Worm (Caenorhabditis elegans) whole organism, young adult: ENCODE results near the gene Y41D4B.17.
A peak's percentile ranks its signal among the peaks of the same experiment; 100 is the strongest.

ENCODE experiments used
- B0035.1 ChIP-seq: sonication (generic microtip); optimal IDR thresholded peaks from 2 replicates; lab custom pipeline; 2016; ENCODE audit warnings: missing genetic modification characterization, mild to moderate bottlenecking, missing compliant biosample characterization, missing genotype, missing genetic modification reagents
- bed-2 ChIP-seq: fragments of 200-800 bp; sonication (Bioruptor generic); IDR thresholded peaks from 2 replicates; pipeline ENCODE4 v1.3.6; 2022; ENCODE audit warnings: missing genetic modification reagents, missing genetic modification characterization, missing compliant biosample characterization
- hmg-1.2 ChIP-seq: fragments of 200-800 bp; sonication (Bioruptor generic); IDR thresholded peaks from 2 replicates; pipeline ENCODE4 v1.3.6; 2022; ENCODE audit warnings: missing genetic modification reagents, missing genetic modification characterization, missing compliant biosample characterization
- lag-1 ChIP-seq: fragments of 200-800 bp; sonication (Bioruptor generic); IDR thresholded peaks from 2 replicates; pipeline ENCODE4 v1.3.6; 2022; ENCODE audit warnings: missing genetic modification reagents, missing genetic modification characterization, missing compliant biosample characterization
- nfyb-1 ChIP-seq: fragments of 200-800 bp; sonication (Bioruptor generic); IDR thresholded peaks from 2 replicates; pipeline ENCODE4 v1.3.6; 2022; ENCODE audit warnings: missing genetic modification reagents, missing genetic modification characterization, missing compliant biosample characterization
- snpc-4 ChIP-seq, 5 experiments: fragments of 150-350 bp in 1 of 5; sonication (generic microtip) in 4 of 5; optimal IDR thresholded peaks; 2 replicates each; lab custom pipeline; 2014 to 2018; ENCODE audit warnings: missing genetic modification characterization in 5 of 5, missing biosample characterization in 3 of 5, antibody characterized with exemption in 2 of 5, mild to moderate bottlenecking in 2 of 5, missing compliant biosample characterization in 2 of 5, missing genotype in 2 of 5, moderate library complexity in 2 of 5, missing genetic modification reagents in 1 of 5

ce11 chrIV:1515891-1516290 lies 44.0 kb upstream of the Y41D4B.17 start:
- TF ChIP-seq bed-2 (GFP tag; lab: Robert Waterston, UW) (no peak), snpc-4 (GFP tag; optimal IDR thresholded peaks at IDR 0.05; lab: Kevin White, UChicago) (no peak), snpc-4 (tag; optimal IDR thresholded peaks at IDR 0.05; lab: Kevin White, UChicago) (peak in 1 of 4 experiments; percentile 51), hmg-1.2 (no peak), lag-1 (no peak), nfyb-1 (no peak), B0035.1 (tag; lab: Kevin White, UChicago) (no peak)
